Worm (Caenorhabditis elegans): Measurements from ENCODE around the gene abu-2.

abu-2 gene

ce11 chrX:1394437-1394836, 16.0 kb downstream of the abu-2 start:
- TF ChIP-seq zip-11 (GFP tag; IDR thresholded peaks at IDR 0.05) (peak; percentile 72; the same call in 1 of the 2 replicates), nhr-76 (tag; optimal IDR thresholded peaks at IDR 0.05) (no peak), ztf-7 (tag; optimal IDR thresholded peaks at IDR 0.05) (peak; percentile 86), nhr-28 (tag; optimal IDR thresholded peaks at IDR 0.05) (no peak), hlh-30 (tag; optimal IDR thresholded peaks at IDR 0.05; ENCODE audit: insufficient read depth) (peak; percentile 32), hlh-11 (tag; optimal IDR thresholded peaks at IDR 0.05) (peak; percentile 0), nhr-41 (GFP tag; IDR thresholded peaks at IDR 0.05) (no peak)

ce11 chrX:1393891-1394290, 16.6 kb downstream of the abu-2 start, which contains the start of gene F56C3.9:
F56C3.9 (minus strand) TSS chrX:1393991.
- no peak for TF ChIP-seq T26A8.4 (GFP tag; IDR thresholded peaks at IDR 0.05)
- no peak for TF ChIP-seq egl-27 (tag; optimal IDR thresholded peaks at IDR 0.05)
- TF ChIP-seq hlh-30 (tag; optimal IDR thresholded peaks at IDR 0.05; ENCODE audit: insufficient read depth): no peak
- TF ChIP-seq egl-43 (GFP tag; IDR thresholded peaks at IDR 0.05): no peak
- no peak for TF ChIP-seq F37D6.2 (tag; optimal IDR thresholded peaks at IDR 0.05)
- no peak for TF ChIP-seq tag-97 (GFP tag; IDR thresholded peaks at IDR 0.05)
- no peak for TF ChIP-seq nhr-41 (GFP tag; IDR thresholded peaks at IDR 0.05)
- TF ChIP-seq F49E8.2 (tag; optimal IDR thresholded peaks at IDR 0.05; ENCODE audit: borderline replicate concordance): no peak
- TF ChIP-seq lsy-2 (tag; optimal IDR thresholded peaks at IDR 0.05): no peak
- no peak for TF ChIP-seq zfp-3 (GFP tag; conservative IDR thresholded peaks at IDR 0.05)

ce11 chrX:1389382-1389983, 21.0 kb downstream of the abu-2 start:
- peak; percentile 67 for TF ChIP-seq lir-3 (tag; optimal IDR thresholded peaks at IDR 0.05)
- TF ChIP-seq jun-1 (tag; optimal IDR thresholded peaks at IDR 0.05): peak; percentile 95
- peak; percentile 97 for TF ChIP-seq rbr-2 (tag; optimal IDR thresholded peaks at IDR 0.05)
- peak; percentile 78 for TF ChIP-seq nhr-237 (tag; optimal IDR thresholded peaks at IDR 0.05)
- TF ChIP-seq ceh-20 (GFP tag; IDR thresholded peaks at IDR 0.05): peak; percentile 75
- no peak for TF ChIP-seq unc-39 (tag; optimal IDR thresholded peaks at IDR 0.05)
- no peak for TF ChIP-seq snpc-1.2 (GFP tag; IDR thresholded peaks at IDR 0.05)
- TF ChIP-seq mdt-29 (GFP tag; IDR thresholded peaks at IDR 0.05): no peak; the same call in 1 of the 2 replicates
- no peak for TF ChIP-seq skn-1 (tag; optimal IDR thresholded peaks at IDR 0.05)
- peak in 1 of 2 experiments; percentile 55 for TF ChIP-seq ZK546.5 (tag; optimal IDR thresholded peaks at IDR 0.05)
- peak; percentile 96 for TF ChIP-seq spr-1 (tag; optimal IDR thresholded peaks at IDR 0.05)
- peak; percentile 64 for TF ChIP-seq zag-1 (tag; optimal IDR thresholded peaks at IDR 0.05)
- TF ChIP-seq fkh-10 (GFP tag; optimal IDR thresholded peaks at IDR 0.05): peak; percentile 77
- TF ChIP-seq fos-1 (tag; optimal IDR thresholded peaks at IDR 0.05): peak; percentile 66
- TF ChIP-seq zip-2 (tag; optimal IDR thresholded peaks at IDR 0.05): peak; percentile 94
- 0 out of 2 replicates have a peak, but pooled peaks have one; percentile 32 for TF ChIP-seq ceh-44 (GFP tag; IDR thresholded peaks at IDR 0.05)
- peak; percentile 90 for TF ChIP-seq ctbp-1 (GFP tag; IDR thresholded peaks at IDR 0.05)
- peak; percentile 92 for TF ChIP-seq nhr-10 (tag; optimal IDR thresholded peaks at IDR 0.05)
- TF ChIP-seq dve-1 (tag; optimal IDR thresholded peaks at IDR 0.05; ENCODE audit: insufficient read depth): peak; percentile 94
- peak; percentile 72 for TF ChIP-seq lin-38 (GFP tag; IDR thresholded peaks at IDR 0.05)
- TF ChIP-seq zfp-2 (tag; optimal IDR thresholded peaks at IDR 0.05): peak; percentile 65
- TF ChIP-seq spr-3 (GFP tag; optimal IDR thresholded peaks at IDR 0.05): peak; percentile 92
- TF ChIP-seq set-16 (GFP tag; IDR thresholded peaks at IDR 0.05): no peak
- peak; percentile 70 for TF ChIP-seq lin-39 (tag; optimal IDR thresholded peaks at IDR 0.05)
- peak; percentile 77 for TF ChIP-seq nhr-28 (tag; optimal IDR thresholded peaks at IDR 0.05)
- TF ChIP-seq ama-1 (optimal IDR thresholded peaks at IDR 0.05): no peak
- peak; percentile 87 for TF ChIP-seq mes-2 (tag; optimal IDR thresholded peaks at IDR 0.05; ENCODE audit: poor library complexity, severe bottlenecking)
- peak; percentile 69 to 85 for TF ChIP-seq mdl-1 (tag; optimal IDR thresholded peaks at IDR 0.05)
- TF ChIP-seq pqm-1 (tag; optimal IDR thresholded peaks at IDR 0.05): peak; percentile 19
- TF ChIP-seq php-3 (GFP tag; IDR thresholded peaks at IDR 0.05): peak; percentile 87
- peak; percentile 73 for TF ChIP-seq nhr-25 (tag; optimal IDR thresholded peaks at IDR 0.05; ENCODE audit: borderline replicate concordance, insufficient read depth)
- peak; percentile 76 for TF ChIP-seq mxl-3 (GFP tag; optimal IDR thresholded peaks at IDR 0.05)
- no peak for TF ChIP-seq lim-7 (GFP tag; IDR thresholded peaks at IDR 0.05)
- no peak for TF ChIP-seq unc-130 (GFP tag; optimal IDR thresholded peaks at IDR 0.05)
